Fruit fly (Drosophila melanogaster): ENCODE measurements around the gene CG12498.
A peak's percentile ranks its signal among the peaks of the same experiment; 100 is the strongest.

Gene CG12498

dm6 chrX:2787267-2787666 lies 22.4 kb upstream of the CG12498 start (continued):
- TF ChIP-seq so (GFP tag; IDR thresholded peaks at IDR 0.05) (peak; percentile 91; the same call in 2 of the 3 replicates), aop (GFP tag; IDR thresholded peaks at IDR 0.05) (no peak), CG7963 (GFP tag; IDR thresholded peaks at IDR 0.05; ENCODE audit: partially characterized antibody) (no peak), CG12659 (GFP tag; optimal IDR thresholded peaks at IDR 0.05) (peak; percentile 90), Awh (GFP tag; IDR thresholded peaks at IDR 0.05) (peak; percentile 73), CG17829 (tag; optimal IDR thresholded peaks at IDR 0.05) (peak; percentile 84), slbo (GFP tag; IDR thresholded peaks at IDR 0.05) (peak; percentile 81), CG10431 (GFP tag; optimal IDR thresholded peaks at IDR 0.05) (no peak), pan (optimal IDR thresholded peaks at IDR 0.05) (no peak), pan (GFP tag; optimal IDR thresholded peaks at IDR 0.05 in 1 of 2, IDR thresholded peaks at IDR 0.05 in 1 of 2) (no peak), CG11723 (GFP tag; optimal IDR thresholded peaks at IDR 0.05) (peak; percentile 70), Ets65A (GFP tag) (peak; percentile 84), CG3163 (GFP tag; optimal IDR thresholded peaks at IDR 0.05) (no peak), tx (GFP tag; optimal IDR thresholded peaks at IDR 0.05) (peak; percentile 63), ci (GFP tag; IDR thresholded peaks at IDR 0.05) (peak; percentile 79; the same call in 2 of the 3 replicates), gsb (GFP tag; IDR thresholded peaks at IDR 0.05) (peak; percentile 71), tio (GFP tag; optimal IDR thresholded peaks at IDR 0.05) (peak; percentile 80), CG6654 (GFP tag; optimal IDR thresholded peaks at IDR 0.05) (peak; percentile 67), ro (GFP tag; IDR thresholded peaks at IDR 0.05) (no peak), fd3F (GFP tag; optimal IDR thresholded peaks at IDR 0.05) (peak; percentile 81), zfh1 (GFP tag; IDR thresholded peaks at IDR 0.05) (peak; percentile 78), Fer3 (tag; optimal IDR thresholded peaks at IDR 0.05) (peak; percentile 84), CG2889 (GFP tag; IDR thresholded peaks at IDR 0.05) (peak; percentile 69), Atf3 (GFP tag; optimal IDR thresholded peaks at IDR 0.05) (peak; percentile 28), ranshi (GFP tag; IDR thresholded peaks at IDR 0.05) (peak; percentile 71; the same call in 1 of the 2 replicates), insv (GFP tag; optimal IDR thresholded peaks at IDR 0.05) (peak in 1 of 2 experiments; percentile 17), nerfin-2 (GFP tag; IDR thresholded peaks at IDR 0.05; ENCODE audit: partially characterized antibody) (no peak), CG30020 (tag; optimal IDR thresholded peaks at IDR 0.05) (peak; percentile 33), dmrt11E (tag; optimal IDR thresholded peaks at IDR 0.05) (peak; percentile 63), CG15269 (tag; optimal IDR thresholded peaks at IDR 0.05) (peak; percentile 92), CG2712 (tag; optimal IDR thresholded peaks at IDR 0.05) (peak; percentile 86), lmd (GFP tag; IDR thresholded peaks at IDR 0.05) (peak; percentile 86), bowl (GFP tag; IDR thresholded peaks at IDR 0.05) (peak; percentile 69; the same call in 1 of the 2 replicates), CG10366 (GFP tag; IDR thresholded peaks at IDR 0.05) (peak; percentile 77), NfI (GFP tag; optimal IDR thresholded peaks at IDR 0.05) (peak; percentile 83), CG15073 (GFP tag; optimal IDR thresholded peaks at IDR 0.05) (peak; percentile 1), amos (GFP tag; IDR thresholded peaks at IDR 0.05; ENCODE audit: partially characterized antibody) (no peak), kni (GFP tag; optimal IDR thresholded peaks at IDR 0.05) (no peak), run (tag; optimal IDR thresholded peaks at IDR 0.05) (peak; percentile 52), CG17612 (GFP tag; IDR thresholded peaks at IDR 0.05) (no peak), org-1 (GFP tag; optimal IDR thresholded peaks at IDR 0.05) (peak; percentile 89), CG2120 (GFP tag; optimal IDR thresholded peaks at IDR 0.05) (peak; percentile 84), CG7556 (GFP tag; optimal IDR thresholded peaks at IDR 0.05) (peak; percentile 89), pfk (GFP tag; optimal IDR thresholded peaks at IDR 0.05) (no peak), CG14014 (GFP tag; IDR thresholded peaks at IDR 0.05) (peak; percentile 85), Lpt (GFP tag; optimal IDR thresholded peaks at IDR 0.05) (no peak), maf-S (GFP tag; optimal IDR thresholded peaks at IDR 0.05) (peak; percentile 52), cg (GFP tag; optimal IDR thresholded peaks at IDR 0.05) (peak; percentile 46), BtbVII (GFP tag; optimal IDR thresholded peaks at IDR 0.05) (peak; percentile 86), Hr3 (GFP tag; optimal IDR thresholded peaks at IDR 0.05) (peak; percentile 83), CG7987 (GFP tag; optimal IDR thresholded peaks at IDR 0.05) (peak; percentile 22), CG9876 (GFP tag; optimal IDR thresholded peaks at IDR 0.05) (no peak)
